Worm (Caenorhabditis elegans): ENCODE data around the gene ttll-5.

DNA sequence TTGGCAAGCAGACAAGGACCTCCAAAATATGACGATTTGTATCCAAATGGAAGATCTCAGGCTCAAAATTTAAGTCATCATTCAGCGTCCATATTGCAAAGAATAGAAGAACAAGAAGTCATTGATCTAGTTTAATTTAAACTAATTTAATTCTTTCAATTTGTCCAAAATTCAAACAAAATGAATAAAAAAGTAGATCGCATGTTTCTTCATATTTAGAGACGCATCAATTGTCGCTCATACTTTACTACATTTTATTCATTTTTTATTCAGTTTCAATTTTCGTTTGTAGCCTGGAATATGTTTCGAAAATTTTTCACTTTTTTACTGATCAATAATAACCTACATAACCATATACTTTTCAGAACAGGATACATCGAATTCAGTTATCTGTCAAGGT is 16.4 kb upstream of the ttll-5 start, which contains the start of gene T11F9.21:
- TF ChIP-seq lin-14 (GFP tag; optimal IDR thresholded peaks at IDR 0.05), result no peak
- TF ChIP-seq aha-1 (tag; optimal IDR thresholded peaks at IDR 0.05), result no peak
- TF ChIP-seq nhr-76 (tag; optimal IDR thresholded peaks at IDR 0.05), result no peak
- no peak for TF ChIP-seq C04F5.9 (tag; optimal IDR thresholded peaks at IDR 0.05)
- no peak for TF ChIP-seq rnt-1 (tag; optimal IDR thresholded peaks at IDR 0.05)
- TF ChIP-seq nhr-11 (tag; optimal IDR thresholded peaks at IDR 0.05), result no peak
- no peak for TF ChIP-seq efl-3 (GFP tag; optimal IDR thresholded peaks at IDR 0.05)
- no peak for TF ChIP-seq unc-62 (GFP tag; optimal IDR thresholded peaks at IDR 0.05)
- no peak for TF ChIP-seq lin-13 (GFP tag; optimal IDR thresholded peaks at IDR 0.05)
- no peak for TF ChIP-seq elt-2 (tag; optimal IDR thresholded peaks at IDR 0.05)
- TF ChIP-seq pag-3 (tag; optimal IDR thresholded peaks at IDR 0.05; ENCODE audit: borderline replicate concordance, insufficient read depth), result no peak
- no peak for TF ChIP-seq zag-1 (tag; optimal IDR thresholded peaks at IDR 0.05)
- no peak for TF ChIP-seq snpc-4 (tag; optimal IDR thresholded peaks at IDR 0.05)

Measured in whole organism, L1 larva.